Worm (Caenorhabditis elegans) whole organism, L4 larva: ENCODE results near the gene lbp-7.

Source experiments
- egl-43 ChIP-seq: fragments of 200-800 bp; sonication (Bioruptor generic); IDR thresholded peaks from 2 replicates; pipeline ENCODE4 v1.3.6; 2022; ENCODE audit warnings: missing genetic modification reagents, missing genetic modification characterization, missing compliant biosample characterization
- fkh-10 ChIP-seq: fragments of 150-350 bp; optimal IDR thresholded peaks from 2 replicates; lab custom pipeline; 2014; ENCODE audit warnings: missing biosample characterization, missing genetic modification reagents, missing genetic modification characterization
- nhr-77 ChIP-seq: fragments of 150-350 bp; optimal IDR thresholded peaks from 2 replicates; lab custom pipeline; 2014; ENCODE audit warnings: missing biosample characterization, missing genetic modification characterization

- TF ChIP-seq nhr-77 (tag; lab: Kevin White, UChicago) (no peak), fkh-10 (GFP tag; lab: Kevin White, UChicago) (no peak), egl-43 (GFP tag; lab: Robert Waterston, UW) (no peak)
These were observed 6.0 kb upstream of the lbp-7 start for ce11 chrV:13873323-13873722.
